Worm (Caenorhabditis elegans) whole organism, L4 larva: ENCODE results near the gene tbx-11.

Experiments used
- D1046.2 ChIP-seq: fragments of 200-800 bp; sonication (Bioruptor generic); IDR thresholded peaks from 2 replicates; pipeline ENCODE4 v1.3.6; 2022; ENCODE audit warnings: missing genetic modification characterization, missing compliant biosample characterization
- F26F4.8 ChIP-seq: fragments of 200-800 bp; sonication (Bioruptor generic); conservative IDR thresholded peaks from 2 replicates; pipeline ENCODE4 v1.3.6; 2022; ENCODE audit warnings: missing genetic modification characterization, missing compliant biosample characterization
- F37D6.2 ChIP-seq: sonication (generic microtip); optimal IDR thresholded peaks from 2 replicates; lab custom pipeline; 2016; ENCODE audit warnings: mild to moderate bottlenecking, missing genetic modification characterization, missing compliant biosample characterization
- R02D3.7 ChIP-seq: fragments of 150-350 bp; sonication (generic microtip); optimal IDR thresholded peaks from 3 replicates; lab custom pipeline; 2014; ENCODE audit warnings: missing biosample characterization, missing genetic modification characterization
- T20F7.1 ChIP-seq: fragments of 200-800 bp; sonication (Bioruptor generic); optimal IDR thresholded peaks from 2 replicates; lab custom pipeline; 2018; ENCODE audit warnings: mild to moderate bottlenecking, missing genetic modification characterization, missing compliant biosample characterization
- T26A8.4 ChIP-seq: fragments of 200-800 bp; sonication (Bioruptor generic); IDR thresholded peaks from 2 replicates; pipeline ENCODE4 v1.3.6; 2022; ENCODE audit warnings: missing genetic modification characterization, missing compliant biosample characterization
- Y105C5A.15 ChIP-seq: fragments of 200-800 bp; sonication (Bioruptor generic); IDR thresholded peaks from 2 replicates; pipeline ENCODE4 v1.3.6; 2022; ENCODE audit warnings: missing genetic modification characterization, missing compliant biosample characterization
- Y48G9A.11 ChIP-seq: fragments of 200-800 bp; sonication (Bioruptor generic); IDR thresholded peaks from 2 replicates; pipeline ENCODE4 v1.3.6; 2022; ENCODE audit warnings: missing genetic modification reagents, missing genetic modification characterization, missing compliant biosample characterization
- Y75B8A.6 ChIP-seq: fragments of 200-800 bp; sonication (Bioruptor generic); IDR thresholded peaks from 2 replicates; pipeline ENCODE4 v1.3.6; 2022; ENCODE audit warnings: missing genetic modification reagents, missing genetic modification characterization, missing compliant biosample characterization
- ZK337.2 ChIP-seq: fragments of 200-800 bp; sonication (Bioruptor generic); IDR thresholded peaks from 2 replicates; pipeline ENCODE4 v1.3.6; 2022; ENCODE audit warnings: missing genetic modification reagents, missing genetic modification characterization, missing compliant biosample characterization
- ZK546.5 ChIP-seq, 2 experiments: sonication (generic microtip); optimal IDR thresholded peaks; 2 replicates each; lab custom pipeline; 2017; ENCODE audit warnings: missing biosample characterization in 2 of 2, missing genetic modification characterization in 2 of 2
- aha-1 ChIP-seq: fragments of 150-350 bp; peaks from one replicate; lab custom pipeline; 2014; ENCODE audit warnings: missing biosample characterization, missing genetic modification characterization
- ceh-28 ChIP-seq: fragments of 150-350 bp; optimal IDR thresholded peaks from 2 replicates; lab custom pipeline; 2014; ENCODE audit warnings: missing biosample characterization, missing genetic modification reagents, missing genetic modification characterization
- ceh-32 ChIP-seq: sonication (generic microtip); optimal IDR thresholded peaks from 2 replicates; lab custom pipeline; 2016; ENCODE audit warnings: mild to moderate bottlenecking, missing genetic modification characterization, missing compliant biosample characterization; ENCODE audit not compliant: poor library complexity
- ceh-44 ChIP-seq: fragments of 200-800 bp; sonication (Bioruptor generic); IDR thresholded peaks from 2 replicates; pipeline ENCODE4 v1.3.6; 2022; ENCODE audit warnings: missing genetic modification reagents, missing genetic modification characterization, missing compliant biosample characterization
- ceh-82 ChIP-seq: sonication (generic microtip); optimal IDR thresholded peaks from 2 replicates; lab custom pipeline; 2017; ENCODE audit warnings: missing biosample characterization, missing genetic modification characterization
- ces-1 ChIP-seq: fragments of 150-350 bp; sonication (generic microtip); optimal IDR thresholded peaks from 4 replicates; lab custom pipeline; 2014; ENCODE audit warnings: missing biosample characterization, missing genetic modification reagents, missing genetic modification characterization
- cey-2 ChIP-seq: sonication (generic microtip); optimal IDR thresholded peaks from 3 replicates; lab custom pipeline; 2017; ENCODE audit warnings: missing genetic modification characterization, mild to moderate bottlenecking, missing compliant biosample characterization, antibody characterized with exemption, borderline replicate concordance; ENCODE audit not compliant: insufficient read depth
- ctbp-1 ChIP-seq: fragments of 200-800 bp; sonication (Bioruptor generic); IDR thresholded peaks from 2 replicates; pipeline ENCODE4 v1.3.6; 2022; ENCODE audit warnings: missing genetic modification reagents, missing genetic modification characterization, missing compliant biosample characterization
- daf-19 ChIP-seq: fragments of 200-800 bp; sonication (Bioruptor generic); conservative IDR thresholded peaks from 2 replicates; pipeline ENCODE4 v1.3.6; 2022; ENCODE audit warnings: missing genetic modification characterization, missing compliant biosample characterization
- dmd-8 ChIP-seq: fragments of 200-800 bp; sonication (Bioruptor generic); IDR thresholded peaks from 2 replicates; pipeline ENCODE4 v1.3.6; 2022; ENCODE audit warnings: missing genetic modification characterization, missing compliant biosample characterization
- dmd-9 ChIP-seq: fragments of 200-800 bp; sonication (Bioruptor generic); IDR thresholded peaks from 2 replicates; pipeline ENCODE4 v1.3.6; 2022; ENCODE audit warnings: missing genetic modification reagents, missing genetic modification characterization, missing compliant biosample characterization
- dpl-1 ChIP-seq: fragments of 150-350 bp; optimal IDR thresholded peaks from 2 replicates; lab custom pipeline; 2014; ENCODE audit warnings: missing biosample characterization, missing genetic modification reagents, missing genetic modification characterization
- dve-1 ChIP-seq: sonication (generic microtip); optimal IDR thresholded peaks from 2 replicates; lab custom pipeline; 2017; ENCODE audit warnings: antibody characterized with exemption, mild to moderate bottlenecking, missing genetic modification characterization, missing compliant biosample characterization; ENCODE audit not compliant: insufficient read depth
- hif-1 ChIP-seq, 2 experiments: sonication (generic microtip); optimal IDR thresholded peaks; 2 replicates each; lab custom pipeline; 2016 to 2017; ENCODE audit warnings: missing compliant biosample characterization in 2 of 2, missing genetic modification characterization in 2 of 2, missing genetic modification reagents in 2 of 2, missing genotype in 2 of 2, mild to moderate bottlenecking in 1 of 2
- lin-15B ChIP-seq: fragments of 150-350 bp; sonication (generic microtip); optimal IDR thresholded peaks from 3 replicates; lab custom pipeline; 2014; ENCODE audit warnings: missing biosample characterization, missing genetic modification characterization
- lin-29 ChIP-seq: fragments of 200-800 bp; sonication (Bioruptor generic); IDR thresholded peaks from 2 replicates; pipeline ENCODE4 v1.3.6; 2022; ENCODE audit warnings: missing genetic modification reagents, missing genetic modification characterization, missing compliant biosample characterization
- mdt-29 ChIP-seq: fragments of 200-800 bp; sonication (Bioruptor generic); IDR thresholded peaks from 2 replicates; pipeline ENCODE4 v1.3.6; 2022; ENCODE audit warnings: missing genetic modification reagents, missing genetic modification characterization, missing compliant biosample characterization
- mep-1 ChIP-seq: fragments of 150-350 bp; sonication (generic microtip); optimal IDR thresholded peaks from 3 replicates; lab custom pipeline; 2014; ENCODE audit warnings: missing biosample characterization, missing genetic modification characterization
- mes-2 ChIP-seq: sonication (generic microtip); optimal IDR thresholded peaks from 2 replicates; lab custom pipeline; 2016; ENCODE audit warnings: missing genotype, mild to moderate bottlenecking, missing genetic modification characterization, missing compliant biosample characterization; ENCODE audit not compliant: poor library complexity, severe bottlenecking
- nhr-11 ChIP-seq: fragments of 150-350 bp; optimal IDR thresholded peaks from 2 replicates; lab custom pipeline; 2014; ENCODE audit warnings: missing biosample characterization, missing genetic modification characterization
- nhr-237 ChIP-seq: sonication (generic microtip); optimal IDR thresholded peaks from 2 replicates; lab custom pipeline; 2017; ENCODE audit warnings: missing biosample characterization, missing genetic modification characterization
- nhr-25 ChIP-seq: sonication (generic microtip); optimal IDR thresholded peaks from 2 replicates; lab custom pipeline; 2017; ENCODE audit warnings: missing genetic modification characterization, mild to moderate bottlenecking, missing compliant biosample characterization, antibody characterized with exemption, moderate library complexity, borderline replicate concordance; ENCODE audit not compliant: insufficient read depth
- nhr-28 ChIP-seq: fragments of 150-350 bp; optimal IDR thresholded peaks from 2 replicates; lab custom pipeline; 2014; ENCODE audit warnings: missing biosample characterization, missing genetic modification characterization
- nhr-42 ChIP-seq: fragments of 200-800 bp; sonication (Bioruptor generic); IDR thresholded peaks from 2 replicates; pipeline ENCODE4 v1.3.6; 2022; ENCODE audit warnings: missing genetic modification characterization, missing compliant biosample characterization
- nhr-6 ChIP-seq: fragments of 150-350 bp; optimal IDR thresholded peaks from 2 replicates; lab custom pipeline; 2014; ENCODE audit warnings: missing biosample characterization, missing genetic modification characterization
- nhr-76 ChIP-seq: fragments of 150-350 bp; optimal IDR thresholded peaks from 2 replicates; lab custom pipeline; 2014; ENCODE audit warnings: missing biosample characterization, missing genetic modification characterization
- nhr-77 ChIP-seq: fragments of 150-350 bp; optimal IDR thresholded peaks from 2 replicates; lab custom pipeline; 2014; ENCODE audit warnings: missing biosample characterization, missing genetic modification characterization
- pha-4 ChIP-seq, 2 experiments: fragments of 150-350 bp in 1 of 2; fragments of 200-800 bp in 1 of 2; sonication (Bioruptor generic) in 1 of 2; IDR thresholded peaks in 1 of 2; optimal IDR thresholded peaks in 1 of 2; 2 replicates each; pipeline versions ENCODE4 v1.3.6 to Lab custom; 2014 to 2022; ENCODE audit warnings: missing genetic modification characterization in 2 of 2, missing genetic modification reagents in 2 of 2, missing biosample characterization in 1 of 2, missing compliant biosample characterization in 1 of 2
- pqm-1 ChIP-seq: sonication (generic microtip); optimal IDR thresholded peaks from 2 replicates; lab custom pipeline; 2017; ENCODE audit warnings: missing biosample characterization, missing genetic modification characterization
- rbr-2 ChIP-seq: sonication (generic microtip); optimal IDR thresholded peaks from 2 replicates; lab custom pipeline; 2016; ENCODE audit warnings: missing genotype, missing genetic modification characterization, missing compliant biosample characterization
- tra-1 ChIP-seq: fragments of 200-800 bp; sonication (Bioruptor generic); IDR thresholded peaks from 2 replicates; pipeline ENCODE4 v1.3.6; 2022; ENCODE audit warnings: missing genetic modification reagents, missing genetic modification characterization, missing compliant biosample characterization
- unc-130 ChIP-seq: sonication (generic microtip); optimal IDR thresholded peaks from 2 replicates; lab custom pipeline; 2016; ENCODE audit warnings: missing genetic modification reagents, missing genetic modification characterization, missing compliant biosample characterization
- zfp-2 ChIP-seq: sonication (generic microtip); optimal IDR thresholded peaks from 2 replicates; lab custom pipeline; 2016; ENCODE audit warnings: mild to moderate bottlenecking, missing genetic modification characterization, missing compliant biosample characterization
- zfp-3 ChIP-seq: fragments of 200-800 bp; sonication (Bioruptor generic); conservative IDR thresholded peaks from 2 replicates; pipeline ENCODE4 v1.3.6; 2022; ENCODE audit warnings: missing genetic modification reagents, missing genetic modification characterization, missing compliant biosample characterization
- zip-2 ChIP-seq: fragments of 150-350 bp; optimal IDR thresholded peaks from 2 replicates; lab custom pipeline; 2014; ENCODE audit warnings: missing biosample characterization, missing genetic modification characterization
- ztf-11 ChIP-seq: fragments of 150-350 bp; optimal IDR thresholded peaks from 2 replicates; lab custom pipeline; 2014; ENCODE audit warnings: missing biosample characterization, missing genetic modification characterization
- ztf-7 ChIP-seq: fragments of 150-350 bp; optimal IDR thresholded peaks from 2 replicates; lab custom pipeline; 2014; ENCODE audit warnings: missing biosample characterization, missing genetic modification characterization

tbx-11 gene

ce11 chrIII:6028432-6028831, 18.3 kb downstream of the tbx-11 start, which contains the start of gene tbx-7:
tbx-7 (minus strand) TSS chrIII:6028532.
- TF ChIP-seq nhr-28 (tag; lab: Kevin White, UChicago) (peak; percentile 10), ceh-28 (tag; lab: Kevin White, UChicago) (no peak)

- no peak for TF ChIP-seq Y105C5A.15 (GFP tag; lab: Robert Waterston, UW)
- no peak for TF ChIP-seq ZK337.2 (GFP tag; lab: Robert Waterston, UW)
- TF ChIP-seq ztf-11 (tag; lab: Kevin White, UChicago), result no peak
- no peak for TF ChIP-seq mdt-29 (GFP tag; lab: Robert Waterston, UW)
- no peak for TF ChIP-seq ztf-7 (tag; lab: Kevin White, UChicago)
- no peak for TF ChIP-seq ceh-32 (tag; lab: Kevin White, UChicago)
- TF ChIP-seq F37D6.2 (tag; lab: Kevin White, UChicago), result no peak
- TF ChIP-seq mep-1, result no peak
- TF ChIP-seq tra-1 (GFP tag; lab: Robert Waterston, UW), result no peak
- TF ChIP-seq zfp-3, result no peak
- peak; percentile 67 for TF ChIP-seq mes-2 (tag; lab: Kevin White, UChicago)
- TF ChIP-seq unc-130 (GFP tag; lab: Kevin White, UChicago), result peak; percentile 32
- TF ChIP-seq nhr-11 (tag; lab: Kevin White, UChicago), result no peak
- TF ChIP-seq rbr-2, result no peak
- no peak for TF ChIP-seq dve-1 (tag; lab: Kevin White, UChicago)
- TF ChIP-seq nhr-237 (tag; lab: Kevin White, UChicago), result no peak
- TF ChIP-seq zfp-2 (tag; lab: Kevin White, UChicago), result no peak
- no peak for TF ChIP-seq dmd-9
- no peak for TF ChIP-seq daf-19 (GFP tag; lab: Robert Waterston, UW)
- TF ChIP-seq R02D3.7 (tag; lab: Kevin White, UChicago), result no peak
- no peak for TF ChIP-seq F26F4.8 (GFP tag; lab: Robert Waterston, UW)
- no peak for TF ChIP-seq nhr-77 (tag; lab: Kevin White, UChicago)
- TF ChIP-seq dmd-8 (GFP tag; lab: Robert Waterston, UW), result no peak
- no peak for TF ChIP-seq ces-1 (GFP tag; lab: Kevin White, UChicago)
- TF ChIP-seq T26A8.4, result no peak
- peak; percentile 51 for TF ChIP-seq dpl-1
- TF ChIP-seq Y48G9A.11 (GFP tag; lab: Robert Waterston, UW), result no peak
- TF ChIP-seq ctbp-1 (GFP tag; lab: Robert Waterston, UW), result no peak
- TF ChIP-seq Y75B8A.6 (GFP tag; lab: Robert Waterston, UW), result no peak
- no peak for TF ChIP-seq D1046.2 (GFP tag; lab: Robert Waterston, UW)
- TF ChIP-seq pqm-1 (tag; lab: Kevin White, UChicago), result no peak
- no peak for TF ChIP-seq zip-2 (tag; lab: Kevin White, UChicago)
- TF ChIP-seq ZK546.5 (tag; optimal IDR thresholded peaks at IDR 0.05; lab: Kevin White, UChicago), result no peak
- no peak for TF ChIP-seq nhr-25 (tag; lab: Kevin White, UChicago)
- no peak for TF ChIP-seq ceh-82 (tag; lab: Kevin White, UChicago)
- TF ChIP-seq ceh-44, result no peak
- no peak for TF ChIP-seq T20F7.1 (GFP tag; lab: Kevin White, UChicago)
- TF ChIP-seq lin-29 (GFP tag; lab: Robert Waterston, UW), result no peak
- no peak for TF ChIP-seq hif-1 (tag; optimal IDR thresholded peaks at IDR 0.05; lab: Kevin White, UChicago)
- TF ChIP-seq aha-1 (tag; lab: Kevin White, UChicago), result peak; percentile 95
- TF ChIP-seq nhr-76 (tag; lab: Kevin White, UChicago), result no peak
- no peak for TF ChIP-seq lin-15B (tag; lab: Kevin White, UChicago)
- TF ChIP-seq nhr-42, result no peak
- TF ChIP-seq pha-4 (GFP tag; IDR thresholded peaks at IDR 0.05; lab: Robert Waterston, UW), result no peak
- TF ChIP-seq pha-4 (tag; optimal IDR thresholded peaks at IDR 0.05; lab: Kevin White, UChicago), result no peak
- TF ChIP-seq nhr-6, result peak; percentile 21
- TF ChIP-seq ceh-28 (tag; lab: Kevin White, UChicago), result no peak
- TF ChIP-seq cey-2 (tag; lab: Kevin White, UChicago), result no peak
Observed at ce11 chrIII:6019512-6020209, 27.1 kb downstream of the tbx-11 start, which contains the start of the genes npp-10 and cyk-3. npp-10 (minus strand) TSS chrIII:6019562. cyk-3 (plus strand) TSS chrIII:6020159.
